Fruit fly (Drosophila melanogaster) whole organism, prepupa: ENCODE results near the gene Set8.

ENCODE experiments used
- CG10631 ChIP-seq: fragments of 200-800 bp; sonication (Bioruptor generic); optimal IDR thresholded peaks from 2 replicates; lab custom pipeline; 2016; ENCODE audit warnings: missing biosample characterization, missing genetic modification characterization
- CG11294 ChIP-seq: fragments of 200-800 bp; sonication (Bioruptor generic); IDR thresholded peaks from 2 replicates; pipeline ENCODE4 v1.3.6; 2022; ENCODE audit warnings: missing biosample characterization, missing genetic modification characterization
- CG11762 ChIP-seq: fragments of 200-800 bp; sonication (Bioruptor generic); optimal IDR thresholded peaks from 3 replicates; lab custom pipeline; 2016; ENCODE audit warnings: missing biosample characterization, missing genetic modification characterization; ENCODE audit not compliant: insufficient read depth
- CG11902 ChIP-seq: fragments of 200-800 bp; sonication (Bioruptor generic); optimal IDR thresholded peaks from 3 replicates; lab custom pipeline; 2016; ENCODE audit warnings: missing biosample characterization, missing genetic modification characterization
- CG1621 ChIP-seq: fragments of 200-800 bp; sonication (Bioruptor generic); optimal IDR thresholded peaks from 3 replicates; lab custom pipeline; 2018; ENCODE audit warnings: missing biosample characterization, mild to moderate bottlenecking, missing genetic modification characterization
- CG3032 ChIP-seq: fragments of 200-800 bp; optimal IDR thresholded peaks from 2 replicates; lab custom pipeline; 2019; ENCODE audit warnings: missing biosample characterization, mild to moderate bottlenecking, missing genetic modification characterization, moderate library complexity
- CG31627 ChIP-seq: fragments of 200-800 bp; sonication (Bioruptor generic); optimal IDR thresholded peaks from 3 replicates; lab custom pipeline; 2016; ENCODE audit warnings: missing biosample characterization, missing genetic modification characterization
- CG32006 ChIP-seq: fragments of 200-800 bp; sonication (Bioruptor generic); optimal IDR thresholded peaks from 3 replicates; lab custom pipeline; 2017; ENCODE audit warnings: missing biosample characterization, mild to moderate bottlenecking, missing genetic modification characterization
- CG34406 ChIP-seq: fragments of 200-800 bp; sonication (Bioruptor generic); optimal IDR thresholded peaks from 3 replicates; lab custom pipeline; 2016; ENCODE audit warnings: missing biosample characterization, missing genetic modification characterization
- CG3919 ChIP-seq: fragments of 200-800 bp; sonication (Bioruptor generic); optimal IDR thresholded peaks from 3 replicates; lab custom pipeline; 2016; ENCODE audit warnings: missing biosample characterization, missing genetic modification characterization
- CG6163 ChIP-seq: fragments of 200-800 bp; sonication (Bioruptor generic); IDR thresholded peaks from 3 replicates; pipeline ENCODE4 v1.3.6; 2022; ENCODE audit warnings: missing biosample characterization, missing genetic modification characterization
- CG6854 ChIP-seq: fragments of 200-800 bp; sonication (Bioruptor generic); optimal IDR thresholded peaks from 2 replicates; lab custom pipeline; 2017; ENCODE audit warnings: missing biosample characterization, mild to moderate bottlenecking, missing genetic modification characterization
- CG7368 ChIP-seq: fragments of 200-800 bp; sonication (Bioruptor generic); optimal IDR thresholded peaks from 3 replicates; lab custom pipeline; 2016; ENCODE audit warnings: missing biosample characterization, missing genetic modification characterization
- CG8119 ChIP-seq: fragments of 200-800 bp; sonication (Bioruptor generic); IDR thresholded peaks from 3 replicates; pipeline ENCODE4 v1.3.6; 2022; ENCODE audit warnings: missing biosample characterization, missing genetic modification characterization
- CG8319 ChIP-seq: fragments of 200-800 bp; sonication (Bioruptor generic); optimal IDR thresholded peaks from 3 replicates; lab custom pipeline; 2016; ENCODE audit warnings: missing biosample characterization, missing genetic modification characterization
- CG8632 ChIP-seq: fragments of 200-800 bp; sonication (Bioruptor generic); optimal IDR thresholded peaks from 3 replicates; lab custom pipeline; 2016; ENCODE audit warnings: missing biosample characterization, missing genetic modification characterization
- CG9139 ChIP-seq: fragments of 200-800 bp; sonication (Bioruptor generic); optimal IDR thresholded peaks from 3 replicates; lab custom pipeline; 2017; ENCODE audit warnings: missing biosample characterization, mild to moderate bottlenecking, missing genetic modification characterization
- Eip75B ChIP-seq: fragments of 200-800 bp; sonication (Bioruptor generic); optimal IDR thresholded peaks from 3 replicates; lab custom pipeline; 2016; ENCODE audit warnings: missing biosample characterization, missing genetic modification characterization
- Eip78C ChIP-seq: fragments of 200-800 bp; sonication (Bioruptor generic); peaks from one replicate; lab custom pipeline; 2016; ENCODE audit warnings: missing biosample characterization, missing genetic modification characterization
- Ets21C ChIP-seq: fragments of 200-800 bp; sonication (Bioruptor generic); optimal IDR thresholded peaks from 3 replicates; lab custom pipeline; 2016; ENCODE audit warnings: missing biosample characterization, missing genetic modification characterization
- Ets96B ChIP-seq: fragments of 200-800 bp; optimal IDR thresholded peaks from 2 replicates; lab custom pipeline; 2019; ENCODE audit warnings: missing biosample characterization, mild to moderate bottlenecking, missing genetic modification characterization, moderate library complexity
- Gug ChIP-seq: fragments of 200-800 bp; sonication (Bioruptor generic); IDR thresholded peaks from 2 replicates; pipeline ENCODE4 v1.3.6; 2022; ENCODE audit warnings: missing biosample characterization, missing genetic modification characterization
- Hr39 ChIP-seq: fragments of 200-800 bp; sonication (Bioruptor generic); optimal IDR thresholded peaks from 2 replicates; lab custom pipeline; 2016; ENCODE audit warnings: missing biosample characterization, missing genetic modification characterization
- Hr4 ChIP-seq: fragments of 200-800 bp; sonication (Bioruptor generic); optimal IDR thresholded peaks from 3 replicates; lab custom pipeline; 2016; ENCODE audit warnings: missing biosample characterization, missing genetic modification characterization
- Lpt ChIP-seq: fragments of 200-800 bp; sonication (Bioruptor generic); optimal IDR thresholded peaks from 3 replicates; lab custom pipeline; 2016; ENCODE audit warnings: missing biosample characterization, missing genetic modification characterization
- Met ChIP-seq: fragments of 200-800 bp; sonication (Bioruptor generic); optimal IDR thresholded peaks from 3 replicates; lab custom pipeline; 2016; ENCODE audit warnings: missing biosample characterization, missing genetic modification characterization
- Smox ChIP-seq: fragments of 200-800 bp; sonication (Bioruptor generic); optimal IDR thresholded peaks from 3 replicates; lab custom pipeline; 2016; ENCODE audit warnings: missing biosample characterization, missing genetic modification characterization
- Sox14 ChIP-seq: fragments of 200-800 bp; sonication (Bioruptor generic); optimal IDR thresholded peaks from 3 replicates; lab custom pipeline; 2016; ENCODE audit warnings: missing biosample characterization, missing genetic modification characterization
- Sox15 ChIP-seq: fragments of 200-800 bp; sonication (Bioruptor generic); optimal IDR thresholded peaks from 3 replicates; lab custom pipeline; 2016; ENCODE audit warnings: missing biosample characterization, missing genetic modification characterization
- achi ChIP-seq: fragments of 200-800 bp; sonication (Bioruptor generic); optimal IDR thresholded peaks from 3 replicates; lab custom pipeline; 2016; ENCODE audit warnings: missing biosample characterization, missing genetic modification characterization
- cyc ChIP-seq: fragments of 200-800 bp; sonication (Bioruptor generic); optimal IDR thresholded peaks from 3 replicates; lab custom pipeline; 2016; ENCODE audit warnings: missing biosample characterization, missing genetic modification characterization
- dsx ChIP-seq: fragments of 200-800 bp; optimal IDR thresholded peaks from 3 replicates; lab custom pipeline; 2019; ENCODE audit warnings: missing biosample characterization, mild to moderate bottlenecking, missing genetic modification characterization, moderate library complexity; ENCODE audit not compliant: poor library complexity, severe bottlenecking
- esn ChIP-seq: fragments of 200-800 bp; sonication (Bioruptor generic); optimal IDR thresholded peaks from 2 replicates; lab custom pipeline; 2016; ENCODE audit warnings: missing biosample characterization, mild to moderate bottlenecking, missing genetic modification characterization, moderate library complexity
- fkh ChIP-seq: fragments of 200-800 bp; sonication (Bioruptor generic); optimal IDR thresholded peaks from 3 replicates; lab custom pipeline; 2017; ENCODE audit warnings: missing biosample characterization, mild to moderate bottlenecking, missing genetic modification characterization, moderate library complexity
- lz ChIP-seq: fragments of 200-800 bp; sonication (Bioruptor generic); optimal IDR thresholded peaks from 3 replicates; lab custom pipeline; 2016; ENCODE audit warnings: missing biosample characterization, missing genetic modification characterization
- pdm3 ChIP-seq: fragments of 200-800 bp; sonication (Bioruptor generic); optimal IDR thresholded peaks from 3 replicates; lab custom pipeline; 2016; ENCODE audit warnings: missing biosample characterization, missing genetic modification characterization
- salr ChIP-seq, 2 experiments: fragments of 200-800 bp; sonication (Bioruptor generic); optimal IDR thresholded peaks; 3 replicates each; lab custom pipeline; 2016 to 2018; ENCODE audit warnings: missing biosample characterization in 2 of 2, missing genetic modification characterization in 2 of 2, mild to moderate bottlenecking in 1 of 2
- spab ChIP-seq: fragments of 200-800 bp; sonication (Bioruptor generic); optimal IDR thresholded peaks from 2 replicates; lab custom pipeline; 2017; ENCODE audit warnings: missing biosample characterization, mild to moderate bottlenecking, missing genetic modification characterization, missing genetic modification reagents
- ss ChIP-seq, 2 experiments: fragments of 200-800 bp; sonication (Bioruptor generic); optimal IDR thresholded peaks; 2 replicates in 1 of 2; 3 replicates in 1 of 2; lab custom pipeline; 2017 to 2018; ENCODE audit warnings: mild to moderate bottlenecking in 2 of 2, missing biosample characterization in 2 of 2, missing genetic modification characterization in 2 of 2, moderate library complexity in 1 of 2
- svp ChIP-seq: fragments of 200-800 bp; sonication (Bioruptor generic); peaks from one replicate; lab custom pipeline; 2016; ENCODE audit warnings: missing biosample characterization, missing genetic modification characterization
- topi ChIP-seq: fragments of 200-800 bp; sonication (Bioruptor generic); optimal IDR thresholded peaks from 3 replicates; lab custom pipeline; 2016; ENCODE audit warnings: missing biosample characterization, missing genetic modification characterization
- vri ChIP-seq: fragments of 200-800 bp; sonication (Bioruptor generic); optimal IDR thresholded peaks from 3 replicates; lab custom pipeline; 2016; ENCODE audit warnings: missing biosample characterization, mild to moderate bottlenecking, missing genetic modification characterization

Set8 gene

dm6 chr3R:14353733-14354152 is 37.9 kb downstream of the Set8 start (continued):
- TF ChIP-seq Ets96B (tag; lab: Kevin White, UChicago): peak; percentile 73
- TF ChIP-seq CG8319 (GFP tag; lab: Kevin White, UChicago): peak; percentile 84
- TF ChIP-seq CG1621 (tag; lab: Kevin White, UChicago): peak; percentile 73
- peak; percentile 87 for TF ChIP-seq svp (GFP tag; lab: Kevin White, UChicago)
- TF ChIP-seq Eip75B (GFP tag; lab: Kevin White, UChicago): peak; percentile 75
- TF ChIP-seq salr (GFP tag; optimal IDR thresholded peaks at IDR 0.05; lab: Kevin White, UChicago): peak; percentile 52 to 73
- TF ChIP-seq CG6854 (GFP tag; lab: Kevin White, UChicago): peak; percentile 88
- TF ChIP-seq CG11294 (GFP tag; lab: Robert Waterston, UW): peak; percentile 60; the same call in 1 of the 2 replicates
- TF ChIP-seq fkh (GFP tag; lab: Kevin White, UChicago): no peak
- peak; percentile 81 for TF ChIP-seq CG6163 (GFP tag; lab: Robert Waterston, UW)
- peak; percentile 82 for TF ChIP-seq dsx (GFP tag; lab: Kevin White, UChicago)
- TF ChIP-seq CG11902 (GFP tag; lab: Kevin White, UChicago): peak; percentile 81
- peak; percentile 56 for TF ChIP-seq pdm3 (GFP tag; lab: Kevin White, UChicago)
- peak; percentile 84 for TF ChIP-seq Lpt (GFP tag; lab: Kevin White, UChicago)
- TF ChIP-seq Eip78C (GFP tag; lab: Kevin White, UChicago): peak; percentile 90
- TF ChIP-seq Gug (GFP tag; lab: Robert Waterston, UW): peak; percentile 83
- TF ChIP-seq vri (GFP tag; lab: Kevin White, UChicago): peak; percentile 28
- TF ChIP-seq Sox14 (GFP tag; lab: Kevin White, UChicago): peak; percentile 63
- peak; percentile 88 for TF ChIP-seq CG8632
- peak; percentile 87 for TF ChIP-seq achi
- peak; percentile 85 for TF ChIP-seq CG11762 (GFP tag; lab: Kevin White, UChicago)
- TF ChIP-seq lz: peak; percentile 77
- TF ChIP-seq cyc: peak; percentile 83
- TF ChIP-seq CG34406: peak; percentile 89
- TF ChIP-seq, all 60 proteins: peak for 57

- TF ChIP-seq Ets96B (tag; lab: Kevin White, UChicago) (peak; percentile 19), CG11294 (GFP tag; lab: Robert Waterston, UW) (no peak), topi (GFP tag; lab: Kevin White, UChicago) (peak; percentile 52), Eip78C (GFP tag; lab: Kevin White, UChicago) (peak; percentile 59), Smox (GFP tag; lab: Kevin White, UChicago) (peak; percentile 19), lz (peak; percentile 32), Eip75B (GFP tag; lab: Kevin White, UChicago) (peak; percentile 30), esn (peak; percentile 50), Hr39 (peak; percentile 2), vri (GFP tag; lab: Kevin White, UChicago) (no peak), CG3919 (GFP tag; lab: Kevin White, UChicago) (peak; percentile 10), CG31627 (no peak), spab (GFP tag; lab: Kevin White, UChicago) (no peak), svp (GFP tag; lab: Kevin White, UChicago) (peak; percentile 72), Sox15 (GFP tag; lab: Kevin White, UChicago) (no peak), CG10631 (GFP tag; lab: Kevin White, UChicago) (peak; percentile 16), CG3032 (tag; lab: Kevin White, UChicago) (no peak), ss (GFP tag; optimal IDR thresholded peaks at IDR 0.05; lab: Kevin White, UChicago) (no peak), cyc (peak; percentile 26), CG8319 (GFP tag; lab: Kevin White, UChicago) (peak; percentile 9), CG11902 (GFP tag; lab: Kevin White, UChicago) (no peak), CG34406 (peak; percentile 6), CG9139 (GFP tag; lab: Kevin White, UChicago) (no peak), Met (GFP tag; lab: Kevin White, UChicago) (no peak), CG8632 (peak; percentile 17)
These were observed 38.8 kb downstream of the Set8 start for dm6 chr3R:14354599-14354998.

dm6 chr3R:14356619-14357018 is 40.8 kb downstream of the Set8 start:
- TF ChIP-seq CG34406: peak; percentile 30
- TF ChIP-seq CG32006 (GFP tag; lab: Kevin White, UChicago): peak; percentile 55
- no peak; the same call in 1 of the 2 replicates for TF ChIP-seq Gug (GFP tag; lab: Robert Waterston, UW)
- peak; percentile 41 for TF ChIP-seq Smox (GFP tag; lab: Kevin White, UChicago)
- peak; percentile 74 for TF ChIP-seq svp (GFP tag; lab: Kevin White, UChicago)
- peak; percentile 44; the same call in 1 of the 3 replicates for TF ChIP-seq CG8119 (GFP tag; lab: Robert Waterston, UW)
- peak; percentile 12 for TF ChIP-seq lz
- peak; percentile 44 for TF ChIP-seq CG10631 (GFP tag; lab: Kevin White, UChicago)
- TF ChIP-seq Ets96B (tag; lab: Kevin White, UChicago): peak; percentile 70
- no peak for TF ChIP-seq vri (GFP tag; lab: Kevin White, UChicago)
- TF ChIP-seq Hr39: peak; percentile 52
- no peak for TF ChIP-seq Sox15 (GFP tag; lab: Kevin White, UChicago)
- TF ChIP-seq salr (GFP tag; optimal IDR thresholded peaks at IDR 0.05; lab: Kevin White, UChicago): peak; percentile 16 to 38
- peak; percentile 55 for TF ChIP-seq Hr4
- peak; percentile 53 for TF ChIP-seq spab (GFP tag; lab: Kevin White, UChicago)
- TF ChIP-seq CG1621 (tag; lab: Kevin White, UChicago): peak; percentile 53
- no peak for TF ChIP-seq fkh (GFP tag; lab: Kevin White, UChicago)
- peak; percentile 44 to 74 for TF ChIP-seq ss (GFP tag; optimal IDR thresholded peaks at IDR 0.05; lab: Kevin White, UChicago)
- peak; percentile 60 for TF ChIP-seq CG7368 (GFP tag; lab: Kevin White, UChicago)
- peak; percentile 66 for TF ChIP-seq CG3919 (GFP tag; lab: Kevin White, UChicago)
- peak; percentile 61 for TF ChIP-seq dsx (GFP tag; lab: Kevin White, UChicago)
- 0 out of 2 replicates have a peak, but pooled peaks have one; percentile 40 for TF ChIP-seq CG11294 (GFP tag; lab: Robert Waterston, UW)
- TF ChIP-seq Ets21C (GFP tag; lab: Kevin White, UChicago): no peak
- TF ChIP-seq CG11762 (GFP tag; lab: Kevin White, UChicago): peak; percentile 30
- peak; percentile 37 for TF ChIP-seq CG8319 (GFP tag; lab: Kevin White, UChicago)
- no peak for TF ChIP-seq Lpt (GFP tag; lab: Kevin White, UChicago)
- peak; percentile 61 for TF ChIP-seq Met (GFP tag; lab: Kevin White, UChicago)
